Worm (Caenorhabditis elegans) whole organism, L4/young adult: Measurements from ENCODE around the gene mrps-18C.

Source experiments
- W03F9.2 ChIP-seq: fragments of 150-350 bp; optimal IDR thresholded peaks from 2 replicates; lab custom pipeline; 2014; ENCODE audit warnings: missing biosample characterization, missing genetic modification characterization
- dao-5 ChIP-seq: sonication (generic microtip); optimal IDR thresholded peaks from 2 replicates; lab custom pipeline; 2016; ENCODE audit warnings: missing genotype, missing genetic modification characterization, moderate library complexity, missing compliant biosample characterization
- him-1 ChIP-seq: sonication (generic microtip); optimal IDR thresholded peaks from 2 replicates; lab custom pipeline; 2016; ENCODE audit warnings: missing genotype, missing genetic modification reagents, missing genetic modification characterization, missing compliant biosample characterization

mrps-18C gene

DNA sequence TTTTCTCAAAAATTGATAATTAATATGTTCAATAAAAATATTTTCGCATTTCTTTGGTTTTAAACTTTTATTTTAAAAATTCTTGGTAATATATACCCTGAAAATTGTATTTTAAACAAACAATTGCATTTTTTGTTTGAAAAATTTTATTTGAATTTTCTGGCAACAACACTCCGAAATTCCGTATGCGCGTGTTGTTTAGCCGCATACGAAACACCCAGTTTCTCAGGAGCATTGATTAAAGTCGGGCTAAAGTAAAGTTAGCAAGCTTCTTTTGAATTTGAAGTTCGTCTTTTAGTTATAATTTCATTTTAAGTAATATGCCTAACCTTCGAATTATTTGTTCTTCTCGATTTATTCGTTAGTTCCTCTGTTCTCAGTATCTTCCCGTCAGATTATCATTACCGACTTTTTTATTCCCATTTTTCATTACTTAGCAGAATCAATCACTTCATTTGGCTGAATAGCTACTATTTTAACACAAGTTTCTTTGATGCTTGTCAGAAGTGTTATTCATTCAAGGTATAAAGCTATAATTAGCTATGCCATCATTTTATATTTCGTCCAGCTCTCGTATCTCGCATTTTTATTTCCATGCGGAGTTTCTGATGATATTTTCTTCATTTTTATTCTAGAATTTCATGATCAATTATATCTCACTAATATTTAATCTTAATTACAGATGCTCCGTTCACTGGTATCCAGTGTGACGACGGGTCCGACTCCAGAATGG lies at the start of gene mrps-18C:
Gene mrps-18C (plus strand): TSS at position 683 of the 733 bp plus-strand sequence.
- TF ChIP-seq W03F9.2 (no peak), dao-5 (no peak), him-1 (no peak)

DNA sequence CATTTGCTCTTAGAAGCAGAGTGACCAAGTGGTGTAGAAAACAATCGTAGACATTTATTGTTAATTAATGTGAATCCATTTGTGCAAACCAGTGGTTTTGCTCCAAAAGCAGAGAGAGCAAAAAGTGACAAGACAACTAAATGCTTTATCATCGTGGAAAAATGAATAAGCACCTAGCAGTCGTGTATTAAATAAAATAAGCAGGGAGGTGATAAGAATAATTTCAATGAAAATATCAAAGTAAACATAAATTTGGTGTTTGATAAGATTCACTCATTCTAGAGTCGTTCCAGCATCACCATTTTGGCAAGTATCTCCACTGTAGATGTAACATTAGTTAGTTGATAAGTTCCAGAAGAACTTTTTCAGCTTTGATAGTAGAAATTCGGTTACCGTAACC lies 48.1 kb upstream of the mrps-18C start, which contains the start of gene clec-6:
Gene clec-6 (minus strand): TSS at position 154 of the 400 bp plus-strand sequence.
- TF ChIP-seq dao-5 (no peak), W03F9.2 (no peak), him-1 (no peak)

DNA sequence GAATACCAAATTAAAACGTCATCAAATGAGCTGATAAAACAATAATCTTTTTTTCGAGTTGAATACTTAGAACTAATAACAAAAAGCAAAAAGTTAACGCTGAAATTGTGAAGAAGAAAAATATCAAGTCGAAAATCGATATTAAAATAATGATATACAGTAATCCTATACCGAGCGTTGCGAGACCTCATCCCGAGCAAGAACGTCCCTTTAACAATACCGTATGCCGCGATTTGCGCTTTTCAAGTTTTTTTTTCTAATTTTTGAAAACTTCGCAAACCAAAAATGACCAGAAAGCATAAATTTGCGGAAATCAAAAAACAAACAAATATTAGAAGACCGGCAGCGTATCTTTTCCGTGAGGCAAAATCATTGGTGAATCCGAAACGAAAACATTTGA lies 44.4 kb upstream of the mrps-18C start, which contains the start of gene F26F4.5:
Gene F26F4.5 (minus strand): TSS at position 256 of the 400 bp plus-strand sequence.
- no peak for TF ChIP-seq him-1
- TF ChIP-seq dao-5: no peak
- no peak for TF ChIP-seq W03F9.2

DNA sequence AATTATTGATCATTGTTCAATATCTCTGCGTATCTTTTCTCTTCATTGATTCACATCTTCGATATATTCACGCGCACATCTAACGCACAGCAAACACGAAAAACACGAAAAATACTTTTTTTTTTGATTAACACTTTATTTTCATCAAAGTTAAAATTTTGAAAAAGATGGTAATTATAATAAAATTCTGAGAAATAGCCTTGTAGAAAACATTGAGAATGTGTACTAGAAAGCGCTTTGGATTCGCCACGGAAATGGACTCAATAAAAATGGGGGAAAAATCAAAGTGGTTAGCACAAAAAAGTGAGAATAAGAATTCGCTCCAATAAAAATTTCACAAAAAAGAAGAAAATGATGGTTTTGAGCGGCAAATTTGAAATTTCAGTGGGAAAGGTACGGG lies 41.8 kb upstream of the mrps-18C start, which contains the start of gene F26F4.6:
Gene F26F4.6 (minus strand): TSS at position 101 of the 400 bp plus-strand sequence.
- TF ChIP-seq dao-5 (no peak), W03F9.2 (no peak), him-1 (no peak)

DNA sequence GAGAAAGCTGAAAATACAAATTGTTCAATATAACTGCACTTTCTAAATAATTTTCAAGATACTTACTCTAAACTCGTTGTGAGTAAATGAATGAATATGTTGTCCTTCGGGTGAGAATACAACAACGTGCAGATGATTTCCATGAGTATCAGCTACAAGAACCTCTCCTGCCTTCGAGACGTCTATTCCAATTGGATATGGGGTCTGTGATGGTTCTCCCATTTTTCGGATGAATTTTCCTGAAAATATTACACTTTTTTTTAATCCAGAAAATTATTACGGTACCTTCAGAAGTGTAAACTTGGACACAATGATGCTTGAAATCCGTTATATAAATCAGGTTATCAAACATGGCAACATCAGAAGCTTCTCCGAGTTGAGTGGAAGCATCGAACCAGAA lies 40.1 kb upstream of the mrps-18C start:
- TF ChIP-seq W03F9.2: no peak
- no peak for TF ChIP-seq dao-5
- TF ChIP-seq him-1: no peak

DNA sequence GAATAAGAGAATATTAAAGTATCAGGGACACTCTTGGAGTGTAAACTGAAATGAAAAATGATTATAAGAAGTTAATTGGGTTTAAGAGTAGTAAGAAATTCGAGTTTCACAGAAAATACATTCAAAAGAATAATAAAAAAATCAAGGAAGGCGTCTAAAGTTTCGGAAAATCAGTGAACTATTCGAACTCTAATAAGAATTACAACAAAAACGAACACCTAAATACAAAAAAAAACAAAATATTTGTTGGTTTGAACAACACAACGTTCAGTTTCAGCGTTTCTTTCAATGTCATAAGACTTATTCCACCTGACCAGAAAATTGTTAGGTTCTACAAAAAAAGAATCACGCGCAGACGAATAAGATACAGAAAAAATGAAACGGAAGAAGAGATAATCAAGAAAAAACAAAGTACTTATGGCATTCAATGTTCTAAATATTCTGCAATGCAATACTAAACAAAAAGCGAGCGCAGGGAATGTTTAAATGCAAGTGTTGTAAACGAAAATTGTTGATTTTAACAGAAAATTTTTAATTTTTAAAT lies 36.3 kb upstream of the mrps-18C start, which contains the start of gene nhl-2:
Gene nhl-2 (minus strand): TSS at position 51 of the 544 bp plus-strand sequence.
- no peak for TF ChIP-seq dao-5
- no peak for TF ChIP-seq W03F9.2
- no peak for TF ChIP-seq him-1

DNA sequence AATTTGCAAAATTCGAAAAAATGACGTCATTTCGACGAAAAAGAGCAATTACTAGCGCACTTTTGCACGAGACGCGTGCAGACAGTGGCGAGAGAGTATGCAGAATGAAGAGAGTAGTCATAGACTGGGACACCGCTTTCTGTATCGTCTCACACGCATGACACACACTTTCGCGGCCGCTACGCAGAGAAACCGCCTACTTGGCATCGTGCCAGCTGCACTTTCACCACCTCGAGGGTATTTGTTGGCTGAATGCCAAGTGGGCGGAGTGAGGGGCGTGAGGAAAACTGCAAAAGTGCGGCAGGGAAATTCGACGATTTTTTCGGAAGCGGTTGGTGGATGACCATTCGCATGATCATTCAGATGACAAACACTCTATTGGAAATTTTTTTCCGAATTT lies 35.6 kb upstream of the mrps-18C start:
- no peak for TF ChIP-seq dao-5
- TF ChIP-seq W03F9.2: peak; percentile 95
- peak; percentile 98 for TF ChIP-seq him-1

DNA sequence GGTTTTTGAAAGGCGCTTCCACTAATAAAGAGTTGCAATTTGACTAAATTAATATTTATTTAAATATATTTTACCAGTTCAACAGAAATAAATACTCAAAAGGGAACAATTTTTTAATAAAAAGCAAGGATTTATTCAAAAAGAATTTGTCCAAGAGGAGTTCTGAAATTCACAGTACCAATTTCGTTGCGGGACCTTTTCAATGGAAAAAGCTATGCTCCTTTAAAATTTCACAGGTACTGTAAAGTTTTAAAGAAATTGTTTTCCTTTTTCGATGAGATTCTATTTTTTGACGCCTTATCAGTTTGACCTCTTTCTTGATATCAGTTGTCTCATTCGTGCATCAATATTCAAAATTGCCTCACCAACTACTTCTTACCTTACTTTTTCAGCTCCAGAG lies 35.1 kb upstream of the mrps-18C start, which contains the start of gene tag-340:
Gene tag-340 (plus strand): TSS at position 249 of the 400 bp plus-strand sequence.
- TF ChIP-seq W03F9.2 (no peak), him-1 (no peak), dao-5 (no peak)

DNA sequence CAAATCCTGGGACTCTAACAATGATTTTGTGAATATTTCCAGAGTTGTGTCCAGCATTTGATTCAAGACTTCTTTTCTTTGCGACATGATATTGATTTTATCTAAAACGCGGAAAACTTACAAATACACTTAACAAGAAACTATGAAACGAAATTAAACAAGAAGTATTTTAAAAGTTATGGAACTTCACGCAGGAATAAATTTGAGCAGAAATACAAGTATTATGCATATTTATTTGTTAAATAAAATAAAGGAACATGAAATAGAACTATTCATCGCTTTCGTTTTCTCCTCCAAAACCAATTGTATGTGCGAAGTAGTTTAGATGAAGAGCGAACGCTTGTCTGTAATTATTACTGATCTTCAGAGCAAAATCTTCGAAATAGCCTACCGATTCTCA lies 31.6 kb upstream of the mrps-18C start, which contains the start of gene kbp-2:
Gene kbp-2 (minus strand): TSS at position 101 of the 400 bp plus-strand sequence.
- TF ChIP-seq him-1 (no peak), dao-5 (no peak), W03F9.2 (no peak)

DNA sequence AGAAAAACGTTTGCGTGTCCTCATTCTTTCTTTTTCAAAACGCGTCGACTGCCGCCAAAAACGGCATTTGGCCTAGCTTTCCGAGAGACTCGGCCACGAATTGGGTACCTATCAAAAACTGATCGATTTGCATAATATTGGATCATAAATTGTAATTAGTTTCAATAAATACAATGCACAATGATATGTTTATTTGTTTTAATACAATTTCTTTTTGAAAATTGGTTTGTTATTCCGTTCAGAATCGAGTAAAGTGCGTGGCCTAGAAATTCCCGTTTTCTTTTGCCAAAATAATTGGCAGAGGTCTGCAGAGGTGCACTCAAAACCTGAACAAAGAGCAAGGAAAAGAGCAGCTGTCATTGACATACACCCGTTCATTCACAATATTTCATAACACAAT lies 30.0 kb upstream of the mrps-18C start, which contains the start of gene F26F4.8:
Gene F26F4.8 (minus strand): TSS at position 69 of the 400 bp plus-strand sequence.
- TF ChIP-seq W03F9.2 (no peak), dao-5 (no peak), him-1 (no peak)

DNA sequence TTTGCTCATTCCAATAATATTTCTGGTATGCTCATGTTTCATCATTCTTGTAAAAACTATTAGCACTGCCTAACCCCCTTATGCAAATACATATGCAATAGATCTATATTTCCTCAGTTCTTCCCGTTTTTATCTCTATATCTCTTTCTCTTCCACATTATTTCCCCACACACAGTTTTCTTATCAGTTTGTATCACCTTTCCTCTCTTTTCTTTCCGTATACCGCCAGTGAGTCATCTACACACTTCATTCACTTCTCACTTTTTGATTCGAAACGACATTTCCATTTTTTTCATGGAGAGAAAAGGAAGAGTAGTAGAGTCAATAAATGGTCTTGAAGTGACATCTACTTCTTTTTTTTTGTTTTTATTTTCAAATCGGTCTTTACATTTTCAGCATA lies 29.0 kb upstream of the mrps-18C start:
- TF ChIP-seq dao-5 (no peak), W03F9.2 (no peak), him-1 (no peak)

DNA sequence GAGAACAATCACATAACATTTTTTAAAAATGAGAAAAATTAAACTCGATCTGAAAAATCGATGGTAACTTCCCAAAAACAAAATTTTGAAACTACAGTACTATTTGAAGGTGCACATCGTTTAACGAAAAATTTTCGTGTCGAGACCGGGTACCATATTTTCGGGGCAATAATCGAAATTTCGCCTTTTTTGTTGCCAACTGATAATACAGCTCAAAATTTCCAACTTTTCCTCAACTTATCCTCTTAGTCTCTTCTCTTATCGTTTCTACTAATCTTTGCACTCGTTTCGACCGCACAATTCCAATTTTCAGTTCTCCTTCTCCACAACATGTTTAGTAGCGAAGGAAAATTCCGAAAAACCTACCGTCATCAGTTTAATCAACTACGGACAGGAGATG lies 28.5 kb upstream of the mrps-18C start, which contains the start of gene rom-1:
Gene rom-1 (plus strand): TSS at position 301 of the 400 bp plus-strand sequence.
- TF ChIP-seq him-1: no peak
- no peak for TF ChIP-seq W03F9.2

DNA sequence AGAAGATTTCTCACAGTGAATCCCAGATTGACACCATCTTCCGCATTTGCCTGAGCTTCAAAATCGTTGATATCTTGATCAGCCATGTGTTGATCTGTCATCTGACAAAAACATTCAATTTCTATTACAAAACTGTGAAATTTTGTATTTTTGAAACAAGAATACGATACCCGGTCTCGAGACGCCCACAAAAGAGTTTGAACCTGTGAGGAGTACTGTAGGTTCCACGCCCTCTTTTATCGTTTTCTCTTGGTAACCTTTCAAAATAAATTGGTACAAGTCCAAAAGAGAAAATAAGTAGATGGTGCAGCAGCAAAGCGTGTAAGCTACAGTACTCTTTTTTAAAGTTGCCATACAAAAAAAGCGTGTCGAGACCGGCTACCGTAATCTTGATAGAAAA lies 25.4 kb upstream of the mrps-18C start, which contains the start of gene F26F4.12:
Gene F26F4.12 (minus strand): TSS at position 101 of the 400 bp plus-strand sequence.
- TF ChIP-seq him-1: no peak
- no peak for TF ChIP-seq W03F9.2
- no peak for TF ChIP-seq dao-5

DNA sequence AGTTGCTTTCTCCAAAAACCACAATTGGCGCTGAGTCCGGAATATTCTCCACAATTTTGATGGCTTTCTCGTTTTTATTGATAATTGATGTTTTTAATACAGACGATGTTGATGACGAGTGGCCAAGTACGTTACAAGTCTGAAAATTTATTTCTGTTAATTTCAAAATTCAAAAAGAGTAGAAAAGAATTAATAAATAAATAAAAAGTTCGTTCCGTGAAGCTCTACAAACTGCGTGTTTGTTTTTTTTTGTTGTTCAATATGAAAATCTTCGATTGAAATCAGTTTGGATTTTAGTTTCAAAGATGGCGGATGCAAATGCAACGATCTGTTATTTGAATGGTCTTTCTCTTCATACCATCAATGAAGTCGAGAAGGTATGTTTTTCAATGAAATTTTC lies 24.4 kb upstream of the mrps-18C start, which contains the start of gene F26F4.2:
Gene F26F4.2 (plus strand): TSS at position 301 of the 400 bp plus-strand sequence.
- no peak for TF ChIP-seq W03F9.2
- TF ChIP-seq him-1: no peak
- no peak for TF ChIP-seq dao-5

DNA sequence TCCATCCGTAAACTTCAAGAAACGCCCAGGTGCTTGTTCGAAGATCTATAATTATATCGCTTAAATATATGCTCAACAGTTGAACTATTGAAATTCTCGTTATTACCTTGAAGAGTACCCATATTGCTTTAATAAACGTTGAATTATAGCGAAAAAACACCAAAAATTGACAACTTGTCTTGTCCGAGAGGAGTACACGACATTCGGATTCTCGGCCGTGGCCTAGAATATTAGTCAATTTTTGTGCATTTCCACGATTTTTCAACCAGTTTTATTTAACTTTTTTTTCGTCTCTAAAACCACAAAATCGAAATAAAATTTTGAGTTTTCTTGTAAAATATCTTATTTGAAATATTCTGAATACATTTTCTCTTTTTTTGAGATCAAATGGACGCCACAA lies 23.1 kb upstream of the mrps-18C start, which contains the start of the genes F26F4.9 and cee-1:
Gene F26F4.9 (minus strand): TSS at position 205 of the 400 bp plus-strand sequence.
Gene cee-1 (plus strand): TSS at position 383 of the 400 bp plus-strand sequence.
- TF ChIP-seq dao-5: no peak
- TF ChIP-seq him-1: no peak
- TF ChIP-seq W03F9.2: peak; percentile 52

DNA sequence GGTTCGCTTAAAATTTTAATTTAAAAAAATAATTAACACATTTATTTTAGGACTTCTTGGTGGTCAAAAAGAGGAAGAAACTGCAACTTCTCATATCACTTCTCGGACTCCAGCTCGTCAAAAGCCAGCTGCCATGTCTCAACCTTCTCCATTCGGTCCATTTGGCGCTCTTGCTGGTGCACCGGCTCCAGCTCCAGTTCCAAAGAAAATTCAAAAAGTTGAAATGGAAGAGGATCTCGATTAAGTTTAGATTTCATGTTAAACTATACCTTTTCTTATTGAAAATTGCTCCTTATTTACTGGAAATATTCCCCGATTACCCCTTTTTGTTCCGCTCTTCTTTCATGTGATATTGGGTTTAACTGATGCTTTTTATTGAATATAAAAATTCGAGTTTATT lies 21.6 kb upstream of the mrps-18C start:
- no peak for TF ChIP-seq W03F9.2
